Worm (Caenorhabditis elegans): ENCODE measurements around the gene npp-23.

npp-23 gene

ce11 chrIV:8866092-8866491 is 3.4 kb downstream of the npp-23 start (continued):
- peak; percentile 85 for TF ChIP-seq mxl-3 (GFP tag; optimal IDR thresholded peaks at IDR 0.05)
- TF ChIP-seq T20F7.1 (GFP tag; optimal IDR thresholded peaks at IDR 0.05) = peak; percentile 79
- no peak; the same call in 1 of the 2 replicates for TF ChIP-seq lin-38 (GFP tag; IDR thresholded peaks at IDR 0.05)
- TF ChIP-seq php-3 (GFP tag; IDR thresholded peaks at IDR 0.05) = 0 out of 2 replicates have a peak, but pooled peaks have one; percentile 35
- TF ChIP-seq nhr-102 (tag; optimal IDR thresholded peaks at IDR 0.05) = peak; percentile 34
- TF ChIP-seq gei-8 (GFP tag; optimal IDR thresholded peaks at IDR 0.05) = peak; percentile 8
- TF ChIP-seq daf-16 (GFP tag; optimal IDR thresholded peaks at IDR 0.05) = peak in 1 of 2 experiments; percentile 92
- peak; percentile 63 for TF ChIP-seq daf-16 (tag; optimal IDR thresholded peaks at IDR 0.05)
- peak in 1 of 2 experiments; percentile 96 for TF ChIP-seq unc-62 (GFP tag; optimal IDR thresholded peaks at IDR 0.05 in 1 of 2)
- no peak for TF ChIP-seq unc-62 (tag; optimal IDR thresholded peaks at IDR 0.05)
- TF ChIP-seq ceh-62 (tag; optimal IDR thresholded peaks at IDR 0.05) = no peak
- peak; percentile 88 for TF ChIP-seq dmd-6 (GFP tag; IDR thresholded peaks at IDR 0.05)
- peak; percentile 2 for TF ChIP-seq nhr-25 (tag; optimal IDR thresholded peaks at IDR 0.05; ENCODE audit: borderline replicate concordance, insufficient read depth)
- TF ChIP-seq rbr-2 (tag; optimal IDR thresholded peaks at IDR 0.05) = peak; percentile 46
- peak; percentile 59; the same call in 1 of the 2 replicates for TF ChIP-seq zfp-3 (GFP tag; conservative IDR thresholded peaks at IDR 0.05)
- no peak for TF ChIP-seq egl-27 (tag; optimal IDR thresholded peaks at IDR 0.05)
- TF ChIP-seq lin-13 (GFP tag; optimal IDR thresholded peaks at IDR 0.05) = peak; percentile 47
- no peak for TF ChIP-seq nhr-41 (GFP tag; IDR thresholded peaks at IDR 0.05)
- peak; percentile 81; the same call in 1 of the 2 replicates for TF ChIP-seq tra-1 (GFP tag; IDR thresholded peaks at IDR 0.05)
- peak; percentile 75 for TF ChIP-seq lin-1 (GFP tag; IDR thresholded peaks at IDR 0.05)
- no peak for TF ChIP-seq ZK546.5 (tag; optimal IDR thresholded peaks at IDR 0.05)
- TF ChIP-seq cey-2 (tag; optimal IDR thresholded peaks at IDR 0.05; ENCODE audit: borderline replicate concordance, insufficient read depth) = peak; percentile 2
- no peak for TF ChIP-seq ztf-11 (tag; optimal IDR thresholded peaks at IDR 0.05)
- TF ChIP-seq set-16 (GFP tag; IDR thresholded peaks at IDR 0.05) = no peak; the same call in 1 of the 2 replicates
- peak; percentile 86 for TF ChIP-seq dve-1 (tag; optimal IDR thresholded peaks at IDR 0.05; ENCODE audit: insufficient read depth)
- peak in 1 of 2 experiments; percentile 67 for TF ChIP-seq mdl-1 (tag; optimal IDR thresholded peaks at IDR 0.05)
- peak; percentile 86 for TF ChIP-seq ceh-20 (GFP tag; IDR thresholded peaks at IDR 0.05)

- TF ChIP-seq dve-1 (tag; optimal IDR thresholded peaks at IDR 0.05; ENCODE audit: insufficient read depth) = peak; percentile 40
- TF ChIP-seq nhr-11 (tag; optimal IDR thresholded peaks at IDR 0.05) = no peak
- no peak for TF ChIP-seq daf-16 (GFP tag; optimal IDR thresholded peaks at IDR 0.05)
- TF ChIP-seq daf-16 (tag; optimal IDR thresholded peaks at IDR 0.05) = peak; percentile 23
- peak in 1 of 2 experiments; percentile 51 for TF ChIP-seq unc-62 (GFP tag; optimal IDR thresholded peaks at IDR 0.05 in 1 of 2)
- no peak for TF ChIP-seq unc-62 (tag; optimal IDR thresholded peaks at IDR 0.05)
- TF ChIP-seq F44E2.7 (GFP tag; IDR thresholded peaks at IDR 0.05) = no peak
- peak; percentile 51 for TF ChIP-seq nhr-28 (tag; optimal IDR thresholded peaks at IDR 0.05)
- peak; percentile 67 for TF ChIP-seq pqm-1 (tag; optimal IDR thresholded peaks at IDR 0.05)
Measured at ce11 chrIV:8865343-8865742, 4.1 kb downstream of the npp-23 start, which contains the start of gene C09G9.1. Gene C09G9.1 (minus strand): TSS chrIV:8865485.

ce11 chrIV:8864672-8865071 is 4.8 kb downstream of the npp-23 start:
- TF ChIP-seq unc-39 (tag; optimal IDR thresholded peaks at IDR 0.05) = no peak
- no peak for TF ChIP-seq Y48G9A.11 (GFP tag; IDR thresholded peaks at IDR 0.05)
- TF ChIP-seq unc-62 (GFP tag; optimal IDR thresholded peaks at IDR 0.05 in 1 of 2) = peak in 1 of 2 experiments; percentile 98
- TF ChIP-seq unc-62 (tag; optimal IDR thresholded peaks at IDR 0.05) = no peak
- no peak for TF ChIP-seq spr-1 (tag; optimal IDR thresholded peaks at IDR 0.05)
- no peak for TF ChIP-seq mxl-3 (GFP tag; optimal IDR thresholded peaks at IDR 0.05)
- no peak for TF ChIP-seq lin-39 (tag; optimal IDR thresholded peaks at IDR 0.05)
- no peak for TF ChIP-seq aly-2 (tag; optimal IDR thresholded peaks at IDR 0.05)
- TF ChIP-seq daf-8 (GFP tag; IDR thresholded peaks at IDR 0.05) = no peak
- no peak for TF ChIP-seq mxl-2 (GFP tag; conservative IDR thresholded peaks at IDR 0.05)
- TF ChIP-seq zip-11 (GFP tag; IDR thresholded peaks at IDR 0.05) = no peak
- TF ChIP-seq daf-12 (tag; optimal IDR thresholded peaks at IDR 0.05) = no peak
- no peak for TF ChIP-seq F10B5.3 (tag; optimal IDR thresholded peaks at IDR 0.05)
- no peak for TF ChIP-seq snpc-4 (tag; optimal IDR thresholded peaks at IDR 0.05)
- TF ChIP-seq dmd-6 (GFP tag; IDR thresholded peaks at IDR 0.05) = no peak
- no peak for TF ChIP-seq nhr-11 (tag; optimal IDR thresholded peaks at IDR 0.05)
- no peak for TF ChIP-seq fos-1 (tag; optimal IDR thresholded peaks at IDR 0.05)
- no peak for TF ChIP-seq skn-1 (tag; optimal IDR thresholded peaks at IDR 0.05)
- no peak for TF ChIP-seq unc-130 (GFP tag; optimal IDR thresholded peaks at IDR 0.05)
- peak; percentile 41 for TF ChIP-seq nhr-28 (tag; optimal IDR thresholded peaks at IDR 0.05)
- TF ChIP-seq daf-16 (GFP tag; optimal IDR thresholded peaks at IDR 0.05) = peak in 1 of 2 experiments; percentile 13
- TF ChIP-seq daf-16 (tag; optimal IDR thresholded peaks at IDR 0.05) = no peak
- no peak for TF ChIP-seq mep-1 (tag; optimal IDR thresholded peaks at IDR 0.05)
- no peak for TF ChIP-seq madf-9 (GFP tag; conservative IDR thresholded peaks at IDR 0.05)
- TF ChIP-seq cey-2 (tag; optimal IDR thresholded peaks at IDR 0.05; ENCODE audit: borderline replicate concordance, insufficient read depth) = peak; percentile 13

Data from whole organism, L4 larva.